Worm (Caenorhabditis elegans) whole organism, young adult: Measurements from ENCODE around the gene F21D5.9.

Experiments used
- F22D6.2 ChIP-seq: sonication (generic microtip); optimal IDR thresholded peaks from 2 replicates; lab custom pipeline; 2016; ENCODE audit warnings: mild to moderate bottlenecking, missing genetic modification characterization, missing compliant biosample characterization
- F49E8.2 ChIP-seq: sonication (generic microtip); optimal IDR thresholded peaks from 3 replicates; lab custom pipeline; 2017; ENCODE audit warnings: missing genetic modification characterization, mild to moderate bottlenecking, missing compliant biosample characterization, antibody characterized with exemption, moderate library complexity; ENCODE audit not compliant: insufficient read depth
- Y53G8AR.9 ChIP-seq: fragments of 200-800 bp; sonication (Bioruptor generic); conservative IDR thresholded peaks from 2 replicates; pipeline ENCODE4 v1.3.6; 2022; ENCODE audit warnings: missing genetic modification reagents, missing genetic modification characterization, missing compliant biosample characterization
- Y95B8A.8 ChIP-seq: fragments of 200-800 bp; sonication (Bioruptor generic); IDR thresholded peaks from 2 replicates; pipeline ENCODE4 v1.3.6; 2022; ENCODE audit warnings: missing genetic modification reagents, missing genetic modification characterization, missing compliant biosample characterization
- ZK185.1 ChIP-seq: sonication (generic microtip); optimal IDR thresholded peaks from 2 replicates; lab custom pipeline; 2016; ENCODE audit warnings: mild to moderate bottlenecking, missing genetic modification characterization, missing compliant biosample characterization; ENCODE audit not compliant: poor library complexity, severe bottlenecking
- akir-1 ChIP-seq: fragments of 200-800 bp; sonication (Bioruptor generic); optimal IDR thresholded peaks from 2 replicates; lab custom pipeline; 2018; ENCODE audit warnings: mild to moderate bottlenecking, missing genetic modification characterization, moderate library complexity, missing compliant biosample characterization
- ama-1 ChIP-seq, 3 experiments: fragments of 150-350 bp in 1 of 3; sonication (generic microtip) in 2 of 3; optimal IDR thresholded peaks; 2 replicates each; lab custom pipeline; 2014 to 2018; ENCODE audit warnings: missing biosample characterization in 2 of 3, missing genetic modification characterization in 2 of 3, missing genetic modification reagents in 2 of 3
- aptf-3 ChIP-seq: fragments of 200-800 bp; sonication (Bioruptor generic); IDR thresholded peaks from 2 replicates; pipeline ENCODE4 v1.3.6; 2022; ENCODE audit warnings: missing genetic modification characterization, missing compliant biosample characterization
- bed-1 ChIP-seq: fragments of 200-800 bp; sonication (Bioruptor generic); IDR thresholded peaks from 2 replicates; pipeline ENCODE4 v1.3.6; 2022; ENCODE audit warnings: missing genetic modification reagents, missing genetic modification characterization, missing compliant biosample characterization
- ceh-100 ChIP-seq: fragments of 200-800 bp; sonication (Bioruptor generic); IDR thresholded peaks from 2 replicates; pipeline ENCODE4 v1.3.6; 2022; ENCODE audit warnings: missing genetic modification reagents, missing genetic modification characterization, missing compliant biosample characterization
- dox-1 ChIP-seq: fragments of 200-800 bp; sonication (Bioruptor generic); IDR thresholded peaks from 2 replicates; pipeline ENCODE4 v1.3.6; 2022; ENCODE audit warnings: missing genetic modification reagents, missing genetic modification characterization, missing compliant biosample characterization
- dpl-1 ChIP-seq: fragments of 150-350 bp; optimal IDR thresholded peaks from 2 replicates; lab custom pipeline; 2014; ENCODE audit warnings: missing biosample characterization, missing genetic modification reagents, missing genetic modification characterization
- egl-18 ChIP-seq: fragments of 200-800 bp; sonication (Bioruptor generic); IDR thresholded peaks from 2 replicates; pipeline ENCODE4 v1.3.6; 2022; ENCODE audit warnings: missing genetic modification reagents, missing genetic modification characterization, missing compliant biosample characterization
- egl-44 ChIP-seq: fragments of 200-800 bp; sonication (Bioruptor generic); IDR thresholded peaks from 2 replicates; pipeline ENCODE4 v1.3.6; 2022; ENCODE audit warnings: missing genetic modification reagents, missing genetic modification characterization, missing compliant biosample characterization
- hlh-26 ChIP-seq: fragments of 200-800 bp; sonication (Bioruptor generic); conservative IDR thresholded peaks from 2 replicates; pipeline ENCODE4 v1.3.6; 2022; ENCODE audit warnings: missing genetic modification reagents, missing genetic modification characterization, missing compliant biosample characterization
- hmg-1.2 ChIP-seq: fragments of 200-800 bp; sonication (Bioruptor generic); IDR thresholded peaks from 2 replicates; pipeline ENCODE4 v1.3.6; 2022; ENCODE audit warnings: missing genetic modification reagents, missing genetic modification characterization, missing compliant biosample characterization
- hsf-1 ChIP-seq: fragments of 200-800 bp; sonication (Bioruptor generic); IDR thresholded peaks from 2 replicates; pipeline ENCODE4 v1.3.6; 2022; ENCODE audit warnings: missing genetic modification reagents, missing genetic modification characterization, missing compliant biosample characterization
- lsl-1 ChIP-seq: fragments of 200-800 bp; sonication (Bioruptor generic); optimal IDR thresholded peaks from 2 replicates; lab custom pipeline; 2018; ENCODE audit warnings: mild to moderate bottlenecking, missing genetic modification characterization, moderate library complexity, missing compliant biosample characterization
- lsy-27 ChIP-seq: sonication (generic microtip); optimal IDR thresholded peaks from 2 replicates; lab custom pipeline; 2017; ENCODE audit warnings: missing genetic modification characterization, mild to moderate bottlenecking, missing compliant biosample characterization, antibody characterized with exemption, missing genotype, borderline replicate concordance; ENCODE audit not compliant: insufficient read depth
- nfyb-1 ChIP-seq: fragments of 200-800 bp; sonication (Bioruptor generic); IDR thresholded peaks from 2 replicates; pipeline ENCODE4 v1.3.6; 2022; ENCODE audit warnings: missing genetic modification reagents, missing genetic modification characterization, missing compliant biosample characterization
- nhr-80 ChIP-seq: sonication (generic microtip); optimal IDR thresholded peaks from 2 replicates; lab custom pipeline; 2016; ENCODE audit warnings: missing genetic modification characterization, missing compliant biosample characterization
- pbrm-1 ChIP-seq: fragments of 200-800 bp; sonication (Bioruptor generic); IDR thresholded peaks from 2 replicates; pipeline ENCODE4 v1.3.6; 2022; ENCODE audit warnings: missing genetic modification reagents, missing genetic modification characterization, missing compliant biosample characterization
- pha-4 ChIP-seq: fragments of 150-350 bp; sonication (generic microtip); optimal IDR thresholded peaks from 2 replicates; lab custom pipeline; 2014; ENCODE audit warnings: missing biosample characterization, missing genetic modification reagents, missing genetic modification characterization
- rcor-1 ChIP-seq: fragments of 200-800 bp; sonication (Bioruptor generic); IDR thresholded peaks from 2 replicates; pipeline ENCODE4 v1.3.6; 2022; ENCODE audit warnings: missing genetic modification reagents, missing genetic modification characterization, missing compliant biosample characterization
- sea-2 ChIP-seq: fragments of 200-800 bp; sonication (Bioruptor generic); IDR thresholded peaks from 2 replicates; pipeline ENCODE4 v1.3.6; 2022; ENCODE audit warnings: missing genetic modification characterization, missing compliant biosample characterization
- snpc-4 ChIP-seq, 5 experiments: fragments of 150-350 bp in 1 of 5; sonication (generic microtip) in 4 of 5; optimal IDR thresholded peaks; 2 replicates each; lab custom pipeline; 2014 to 2018; ENCODE audit warnings: missing genetic modification characterization in 5 of 5, missing biosample characterization in 3 of 5, antibody characterized with exemption in 2 of 5, mild to moderate bottlenecking in 2 of 5, missing compliant biosample characterization in 2 of 5, missing genotype in 2 of 5, moderate library complexity in 2 of 5, missing genetic modification reagents in 1 of 5
- tlf-1 ChIP-seq: fragments of 200-800 bp; sonication (Bioruptor generic); optimal IDR thresholded peaks from 2 replicates; lab custom pipeline; 2018; ENCODE audit warnings: mild to moderate bottlenecking, missing genetic modification characterization, missing compliant biosample characterization

Gene F21D5.9

ce11 chrIV:8723720-8724119 is at the start of gene F21D5.9:
TSS of gene F21D5.9 (plus strand) at chrIV:8724020.
- TF ChIP-seq hlh-26 (no peak), F22D6.2 (tag; lab: Kevin White, UChicago) (no peak), egl-18 (GFP tag; lab: Robert Waterston, UW) (no peak), snpc-4 (GFP tag; optimal IDR thresholded peaks at IDR 0.05; lab: Kevin White, UChicago) (no peak), snpc-4 (tag; optimal IDR thresholded peaks at IDR 0.05; lab: Kevin White, UChicago) (no peak), rcor-1 (no peak)
- TF ChIP-seq, all 124 proteins: peak for 0

- TF ChIP-seq pbrm-1 (GFP tag; lab: Robert Waterston, UW) (no peak), nhr-80 (no peak), Y53G8AR.9 (GFP tag; lab: Robert Waterston, UW) (no peak), ZK185.1 (tag; lab: Kevin White, UChicago) (no peak), dox-1 (no peak)
Measured at ce11 chrIV:8677303-8677702, 46.5 kb upstream of the F21D5.9 start, which contains the start of gene F08B4.8. TSS of gene F08B4.8 (plus strand) at chrIV:8677603.

- no peak for TF ChIP-seq tlf-1 (GFP tag; lab: Kevin White, UChicago)
- no peak for TF ChIP-seq lsy-27 (tag; lab: Kevin White, UChicago)
- TF ChIP-seq pha-4 (tag; lab: Kevin White, UChicago), result no peak
- no peak for TF ChIP-seq dpl-1 (GFP tag; lab: Kevin White, UChicago)
Measured at ce11 chrIV:8679225-8679624, 44.6 kb upstream of the F21D5.9 start, which contains the start of gene nlp-60. TSS of gene nlp-60 (minus strand) at chrIV:8679325.

- TF ChIP-seq bed-1 (GFP tag; lab: Robert Waterston, UW) (no peak), ama-1 (optimal IDR thresholded peaks at IDR 0.05; lab: Kevin White, UChicago) (no peak), ama-1 (GFP tag; optimal IDR thresholded peaks at IDR 0.05; lab: Kevin White, UChicago) (peak in 1 of 2 experiments; percentile 60), lsl-1 (GFP tag; lab: Kevin White, UChicago) (no peak), aptf-3 (GFP tag; lab: Robert Waterston, UW) (no peak), ceh-100 (GFP tag; lab: Robert Waterston, UW) (no peak), hsf-1 (GFP tag; lab: Robert Waterston, UW) (peak; percentile 16; the same call in 1 of the 2 replicates), pbrm-1 (GFP tag; lab: Robert Waterston, UW) (no peak), F49E8.2 (tag; lab: Kevin White, UChicago) (peak; percentile 3), Y53G8AR.9 (GFP tag; lab: Robert Waterston, UW) (0 out of 2 replicates have a peak, but pooled peaks have one; percentile 40), egl-44 (GFP tag; lab: Robert Waterston, UW) (no peak), nhr-80 (no peak), nfyb-1 (GFP tag; lab: Robert Waterston, UW) (no peak), akir-1 (GFP tag; lab: Kevin White, UChicago) (no peak), snpc-4 (GFP tag; optimal IDR thresholded peaks at IDR 0.05; lab: Kevin White, UChicago) (no peak), snpc-4 (tag; optimal IDR thresholded peaks at IDR 0.05; lab: Kevin White, UChicago) (peak in 1 of 4 experiments; percentile 14)
Measured at ce11 chrIV:8686510-8686909, 37.3 kb upstream of the F21D5.9 start, which contains the start of gene pole-2. TSS of gene pole-2 (minus strand) at chrIV:8686610.

- TF ChIP-seq sea-2 (GFP tag; lab: Robert Waterston, UW) (no peak), hmg-1.2 (no peak), Y95B8A.8 (GFP tag; lab: Robert Waterston, UW) (0 out of 2 replicates have a peak, but pooled peaks have one; percentile 11)
Measured at ce11 chrIV:8686966-8687365, 36.9 kb upstream of the F21D5.9 start.
